Fruit fly (Drosophila melanogaster) whole organism, prepupa: ENCODE data around the gene CG14418.

Source experiments
- CG16779 ChIP-seq: fragments of 200-800 bp; sonication (Bioruptor generic); optimal IDR thresholded peaks from 3 replicates; lab custom pipeline; 2017; ENCODE audit warnings: missing biosample characterization, mild to moderate bottlenecking, missing genetic modification characterization
- CG3919 ChIP-seq: fragments of 200-800 bp; sonication (Bioruptor generic); optimal IDR thresholded peaks from 3 replicates; lab custom pipeline; 2016; ENCODE audit warnings: missing biosample characterization, missing genetic modification characterization
- CG6854 ChIP-seq: fragments of 200-800 bp; sonication (Bioruptor generic); optimal IDR thresholded peaks from 2 replicates; lab custom pipeline; 2017; ENCODE audit warnings: missing biosample characterization, mild to moderate bottlenecking, missing genetic modification characterization
- CG7368 ChIP-seq: fragments of 200-800 bp; sonication (Bioruptor generic); optimal IDR thresholded peaks from 3 replicates; lab custom pipeline; 2016; ENCODE audit warnings: missing biosample characterization, missing genetic modification characterization
- CG8319 ChIP-seq: fragments of 200-800 bp; sonication (Bioruptor generic); optimal IDR thresholded peaks from 3 replicates; lab custom pipeline; 2016; ENCODE audit warnings: missing biosample characterization, missing genetic modification characterization
- CG8632 ChIP-seq: fragments of 200-800 bp; sonication (Bioruptor generic); optimal IDR thresholded peaks from 3 replicates; lab custom pipeline; 2016; ENCODE audit warnings: missing biosample characterization, missing genetic modification characterization
- OdsH ChIP-seq: fragments of 200-800 bp; sonication (Bioruptor generic); optimal IDR thresholded peaks from 3 replicates; lab custom pipeline; 2016; ENCODE audit warnings: missing biosample characterization, missing genetic modification characterization
- Sox102F ChIP-seq: fragments of 200-800 bp; sonication (Bioruptor generic); optimal IDR thresholded peaks from 2 replicates; lab custom pipeline; 2016; ENCODE audit warnings: missing biosample characterization, mild to moderate bottlenecking, missing genetic modification characterization
- Sox14 ChIP-seq: fragments of 200-800 bp; sonication (Bioruptor generic); optimal IDR thresholded peaks from 3 replicates; lab custom pipeline; 2016; ENCODE audit warnings: missing biosample characterization, missing genetic modification characterization
- dac ChIP-seq: fragments of 200-800 bp; sonication (Bioruptor generic); optimal IDR thresholded peaks from 2 replicates; lab custom pipeline; 2017; ENCODE audit warnings: missing biosample characterization, mild to moderate bottlenecking, missing genetic modification characterization
- eg ChIP-seq: fragments of 200-800 bp; sonication (Bioruptor generic); IDR thresholded peaks from 3 replicates; pipeline ENCODE4 v1.3.6; 2022; ENCODE audit warnings: missing biosample characterization, missing genetic modification characterization
- lz ChIP-seq: fragments of 200-800 bp; sonication (Bioruptor generic); optimal IDR thresholded peaks from 3 replicates; lab custom pipeline; 2016; ENCODE audit warnings: missing biosample characterization, missing genetic modification characterization
- svp ChIP-seq: fragments of 200-800 bp; sonication (Bioruptor generic); peaks from one replicate; lab custom pipeline; 2016; ENCODE audit warnings: missing biosample characterization, missing genetic modification characterization

DNA sequence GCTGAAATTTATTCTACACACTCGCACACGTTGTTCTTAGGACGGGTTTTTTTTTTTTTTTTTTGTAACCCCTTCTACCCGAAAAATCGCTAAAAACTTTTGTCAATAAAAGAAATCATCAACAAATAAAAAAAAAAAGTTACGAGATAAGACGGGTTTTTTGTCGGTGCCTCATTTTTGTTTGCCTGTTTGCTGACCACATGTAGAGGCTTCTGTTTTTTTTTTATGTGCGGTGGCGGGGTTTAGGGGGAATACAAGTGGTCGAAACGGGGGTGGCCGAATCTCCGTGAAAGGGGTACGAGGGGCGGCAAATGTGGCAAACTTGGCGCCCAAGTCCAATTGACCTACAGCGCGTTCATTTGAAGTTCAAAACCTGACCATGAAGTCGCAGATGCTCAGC is 35.1 kb upstream of the CG14418 start:
- TF ChIP-seq eg (GFP tag; lab: Robert Waterston, UW) (no peak), CG7368 (GFP tag; lab: Kevin White, UChicago) (no peak), CG8319 (GFP tag; lab: Kevin White, UChicago) (no peak), OdsH (GFP tag; lab: Kevin White, UChicago) (no peak), CG6854 (GFP tag; lab: Kevin White, UChicago) (no peak), CG8632 (GFP tag; lab: Kevin White, UChicago) (no peak), dac (no peak), Sox102F (GFP tag; lab: Kevin White, UChicago) (no peak), CG16779 (no peak), Sox14 (GFP tag; lab: Kevin White, UChicago) (no peak), CG3919 (GFP tag; lab: Kevin White, UChicago) (no peak), lz (GFP tag; lab: Kevin White, UChicago) (no peak), svp (GFP tag; lab: Kevin White, UChicago) (no peak)
